Worm (Caenorhabditis elegans) whole organism, young adult: Measurements from ENCODE around the gene F49C5.3.

Experiments
- B0261.1 ChIP-seq: sonication (generic microtip); optimal IDR thresholded peaks from 2 replicates; lab custom pipeline; 2016; ENCODE audit warnings: mild to moderate bottlenecking, missing genetic modification characterization, moderate library complexity, missing compliant biosample characterization
- F23B12.7 ChIP-seq: sonication (generic microtip); optimal IDR thresholded peaks from 2 replicates; lab custom pipeline; 2017; ENCODE audit warnings: missing genetic modification characterization, mild to moderate bottlenecking, missing compliant biosample characterization, antibody characterized with exemption, moderate library complexity; ENCODE audit not compliant: insufficient read depth
- F37B4.10 ChIP-seq: fragments of 200-800 bp; sonication (Bioruptor generic); IDR thresholded peaks from 2 replicates; pipeline ENCODE4 v1.3.6; 2022; ENCODE audit warnings: missing genetic modification characterization, missing compliant biosample characterization
- F52B5.7 ChIP-seq: sonication (generic microtip); optimal IDR thresholded peaks from 2 replicates; lab custom pipeline; 2016; ENCODE audit warnings: mild to moderate bottlenecking, missing genetic modification characterization, missing compliant biosample characterization
- F55B11.4 ChIP-seq: sonication (generic microtip); optimal IDR thresholded peaks from 2 replicates; lab custom pipeline; 2016; ENCODE audit warnings: missing compliant biosample characterization, missing genetic modification characterization, borderline replicate concordance; ENCODE audit not compliant: insufficient read depth
- F57C9.4 ChIP-seq: sonication (generic microtip); optimal IDR thresholded peaks from 2 replicates; lab custom pipeline; 2017; ENCODE audit warnings: mild to moderate bottlenecking, missing genetic modification characterization, missing compliant biosample characterization
- K12H6.12 ChIP-seq: fragments of 200-800 bp; sonication (Bioruptor generic); optimal IDR thresholded peaks from 2 replicates; lab custom pipeline; 2018; ENCODE audit warnings: mild to moderate bottlenecking, missing genetic modification characterization, missing compliant biosample characterization
- attf-3 ChIP-seq: fragments of 200-800 bp; sonication (Bioruptor generic); conservative IDR thresholded peaks from 2 replicates; pipeline ENCODE4 v1.3.6; 2022; ENCODE audit warnings: missing genetic modification reagents, missing genetic modification characterization, missing compliant biosample characterization
- attf-6 ChIP-seq: fragments of 200-800 bp; sonication (Bioruptor generic); IDR thresholded peaks from 2 replicates; pipeline ENCODE4 v1.3.6; 2022; ENCODE audit warnings: missing genetic modification reagents, missing genetic modification characterization, missing compliant biosample characterization
- bed-2 ChIP-seq: fragments of 200-800 bp; sonication (Bioruptor generic); IDR thresholded peaks from 2 replicates; pipeline ENCODE4 v1.3.6; 2022; ENCODE audit warnings: missing genetic modification reagents, missing genetic modification characterization, missing compliant biosample characterization
- ccch-3 ChIP-seq: fragments of 200-800 bp; sonication (Bioruptor generic); optimal IDR thresholded peaks from 2 replicates; lab custom pipeline; 2018; ENCODE audit warnings: mild to moderate bottlenecking, missing genetic modification characterization, missing compliant biosample characterization
- cebp-2 ChIP-seq: fragments of 200-800 bp; sonication (Bioruptor generic); IDR thresholded peaks from 2 replicates; pipeline ENCODE4 v1.3.6; 2022; ENCODE audit warnings: missing genetic modification characterization, missing compliant biosample characterization
- chd-7 ChIP-seq: sonication (generic microtip); optimal IDR thresholded peaks from 2 replicates; lab custom pipeline; 2016; ENCODE audit warnings: mild to moderate bottlenecking, missing genetic modification characterization, moderate library complexity, missing compliant biosample characterization
- die-1 ChIP-seq: sonication (generic microtip); optimal IDR thresholded peaks from 2 replicates; lab custom pipeline; 2016; ENCODE audit warnings: missing genotype, mild to moderate bottlenecking, missing genetic modification characterization, missing compliant biosample characterization
- dox-1 ChIP-seq: fragments of 200-800 bp; sonication (Bioruptor generic); IDR thresholded peaks from 2 replicates; pipeline ENCODE4 v1.3.6; 2022; ENCODE audit warnings: missing genetic modification reagents, missing genetic modification characterization, missing compliant biosample characterization
- dpff-1 ChIP-seq: sonication (generic microtip); optimal IDR thresholded peaks from 2 replicates; lab custom pipeline; 2017; ENCODE audit warnings: mild to moderate bottlenecking, missing genetic modification characterization, missing compliant biosample characterization
- egrh-3 ChIP-seq: fragments of 200-800 bp; sonication (Bioruptor generic); IDR thresholded peaks from 2 replicates; pipeline ENCODE4 v1.3.6; 2022; ENCODE audit warnings: missing genetic modification reagents, missing genetic modification characterization, missing compliant biosample characterization
- ekl-4 ChIP-seq: fragments of 200-800 bp; sonication (Bioruptor generic); IDR thresholded peaks from 2 replicates; pipeline ENCODE4 v1.3.6; 2022; ENCODE audit warnings: missing genetic modification reagents, missing genetic modification characterization, missing compliant biosample characterization
- gei-17 ChIP-seq: fragments of 200-800 bp; sonication (Bioruptor generic); optimal IDR thresholded peaks from 2 replicates; lab custom pipeline; 2018; ENCODE audit warnings: mild to moderate bottlenecking, missing genetic modification characterization, missing compliant biosample characterization
- hlh-12 ChIP-seq: sonication (generic microtip); optimal IDR thresholded peaks from 2 replicates; lab custom pipeline; 2016; ENCODE audit warnings: missing genetic modification characterization, missing compliant biosample characterization
- hlh-26 ChIP-seq: fragments of 200-800 bp; sonication (Bioruptor generic); conservative IDR thresholded peaks from 2 replicates; pipeline ENCODE4 v1.3.6; 2022; ENCODE audit warnings: missing genetic modification reagents, missing genetic modification characterization, missing compliant biosample characterization
- hmg-1.2 ChIP-seq: fragments of 200-800 bp; sonication (Bioruptor generic); IDR thresholded peaks from 2 replicates; pipeline ENCODE4 v1.3.6; 2022; ENCODE audit warnings: missing genetic modification reagents, missing genetic modification characterization, missing compliant biosample characterization
- hsf-1 ChIP-seq: fragments of 200-800 bp; sonication (Bioruptor generic); IDR thresholded peaks from 2 replicates; pipeline ENCODE4 v1.3.6; 2022; ENCODE audit warnings: missing genetic modification reagents, missing genetic modification characterization, missing compliant biosample characterization
- lag-1 ChIP-seq: fragments of 200-800 bp; sonication (Bioruptor generic); IDR thresholded peaks from 2 replicates; pipeline ENCODE4 v1.3.6; 2022; ENCODE audit warnings: missing genetic modification reagents, missing genetic modification characterization, missing compliant biosample characterization
- let-526 ChIP-seq: fragments of 200-800 bp; sonication (Bioruptor generic); IDR thresholded peaks from 2 replicates; pipeline ENCODE4 v1.3.6; 2022; ENCODE audit warnings: missing genetic modification reagents, missing genetic modification characterization, missing compliant biosample characterization
- lir-1 ChIP-seq: fragments of 200-800 bp; sonication (Bioruptor generic); conservative IDR thresholded peaks from 2 replicates; pipeline ENCODE4 v1.3.6; 2022; ENCODE audit warnings: missing genetic modification reagents, missing genetic modification characterization, missing compliant biosample characterization
- mes-4 ChIP-seq: sonication (generic microtip); optimal IDR thresholded peaks from 2 replicates; lab custom pipeline; 2016; ENCODE audit warnings: missing genotype, missing genetic modification characterization, missing compliant biosample characterization
- nhr-120 ChIP-seq: fragments of 200-800 bp; sonication (Bioruptor generic); IDR thresholded peaks from 2 replicates; pipeline ENCODE4 v1.3.6; 2022; ENCODE audit warnings: missing genetic modification characterization, missing compliant biosample characterization
- nhr-90 ChIP-seq: sonication (generic microtip); optimal IDR thresholded peaks from 2 replicates; lab custom pipeline; 2016; ENCODE audit warnings: missing genotype, mild to moderate bottlenecking, missing genetic modification characterization, missing compliant biosample characterization
- rec-8 ChIP-seq, 2 experiments: sonication (generic microtip); optimal IDR thresholded peaks; 2 replicates each; lab custom pipeline; 2016; ENCODE audit warnings: mild to moderate bottlenecking in 2 of 2, missing genetic modification characterization in 2 of 2, missing genetic modification reagents in 2 of 2, missing genotype in 2 of 2, missing biosample characterization in 1 of 2, missing compliant biosample characterization in 1 of 2, moderate library complexity in 1 of 2
- sdz-38 ChIP-seq: sonication (generic microtip); optimal IDR thresholded peaks from 2 replicates; lab custom pipeline; 2016; ENCODE audit warnings: missing genotype, missing genetic modification characterization, missing compliant biosample characterization
- sea-2 ChIP-seq: fragments of 200-800 bp; sonication (Bioruptor generic); IDR thresholded peaks from 2 replicates; pipeline ENCODE4 v1.3.6; 2022; ENCODE audit warnings: missing genetic modification characterization, missing compliant biosample characterization
- snpc-1.1 ChIP-seq: sonication (generic microtip); optimal IDR thresholded peaks from 2 replicates; lab custom pipeline; 2017; ENCODE audit warnings: missing genetic modification characterization, mild to moderate bottlenecking, missing compliant biosample characterization, antibody characterized with exemption, moderate library complexity, missing genotype, missing genetic modification reagents; ENCODE audit not compliant: insufficient read depth
- tbx-9 ChIP-seq: sonication (generic microtip); optimal IDR thresholded peaks from 2 replicates; lab custom pipeline; 2016; ENCODE audit warnings: borderline replicate concordance, missing genetic modification characterization, inconsistent platforms, missing compliant biosample characterization
- tlf-1 ChIP-seq: fragments of 200-800 bp; sonication (Bioruptor generic); optimal IDR thresholded peaks from 2 replicates; lab custom pipeline; 2018; ENCODE audit warnings: mild to moderate bottlenecking, missing genetic modification characterization, missing compliant biosample characterization
- ztf-26 ChIP-seq: sonication (generic microtip); optimal IDR thresholded peaks from 2 replicates; lab custom pipeline; 2017; ENCODE audit warnings: missing genetic modification characterization, missing compliant biosample characterization
- ztf-3 ChIP-seq: fragments of 200-800 bp; sonication (Bioruptor generic); optimal IDR thresholded peaks from 2 replicates; lab custom pipeline; 2018; ENCODE audit warnings: mild to moderate bottlenecking, missing genetic modification characterization, missing compliant biosample characterization

F49C5.3 gene

ce11 chrII:12549613-12550012, 13.3 kb downstream of the F49C5.3 start:
- no peak for TF ChIP-seq ztf-3 (GFP tag; lab: Kevin White, UChicago)
- no peak for TF ChIP-seq nhr-120
- no peak for TF ChIP-seq ekl-4 (GFP tag; lab: Robert Waterston, UW)
- no peak for TF ChIP-seq ccch-3
- TF ChIP-seq K12H6.12 (tag; lab: Kevin White, UChicago), result no peak
- TF ChIP-seq B0261.1 (tag; lab: Kevin White, UChicago), result no peak

ce11 chrII:12550940-12551339, 14.6 kb downstream of the F49C5.3 start:
- TF ChIP-seq bed-2 (no peak), mes-4 (no peak), ekl-4 (GFP tag; lab: Robert Waterston, UW) (no peak), gei-17 (GFP tag; lab: Kevin White, UChicago) (no peak), attf-3 (no peak), cebp-2 (GFP tag; lab: Robert Waterston, UW) (no peak), attf-6 (GFP tag; lab: Robert Waterston, UW) (no peak), dox-1 (GFP tag; lab: Robert Waterston, UW) (no peak), let-526 (GFP tag; lab: Robert Waterston, UW) (no peak), F37B4.10 (GFP tag; lab: Robert Waterston, UW) (no peak), chd-7 (tag; lab: Kevin White, UChicago) (no peak), lir-1 (no peak), hsf-1 (GFP tag; lab: Robert Waterston, UW) (no peak), F55B11.4 (tag; lab: Kevin White, UChicago) (no peak), tlf-1 (GFP tag; lab: Kevin White, UChicago) (no peak), snpc-1.1 (tag; lab: Kevin White, UChicago) (no peak), die-1 (tag; lab: Kevin White, UChicago) (no peak), sea-2 (GFP tag; lab: Robert Waterston, UW) (no peak)

ce11 chrII:12555579-12555978, 19.3 kb downstream of the F49C5.3 start, which contains the start of gene F49C5.11:
F49C5.11 (plus strand) TSS chrII:12555879.
- TF ChIP-seq F23B12.7 (tag; lab: Kevin White, UChicago), result no peak
- TF ChIP-seq ztf-26 (tag; lab: Kevin White, UChicago), result no peak
- TF ChIP-seq F52B5.7 (tag; lab: Kevin White, UChicago), result no peak
- TF ChIP-seq dpff-1 (tag; lab: Kevin White, UChicago), result no peak
- TF ChIP-seq lag-1, result no peak
- no peak for TF ChIP-seq hlh-12
- TF ChIP-seq nhr-90, result no peak
- TF ChIP-seq hmg-1.2 (GFP tag; lab: Robert Waterston, UW), result no peak
- no peak for TF ChIP-seq egrh-3 (GFP tag; lab: Robert Waterston, UW)
- no peak for TF ChIP-seq hlh-26 (GFP tag; lab: Robert Waterston, UW)
- TF ChIP-seq attf-3, result no peak
- no peak for TF ChIP-seq tbx-9 (tag; lab: Kevin White, UChicago)
- no peak for TF ChIP-seq rec-8 (tag; optimal IDR thresholded peaks at IDR 0.05; lab: Kevin White, UChicago)
- no peak for TF ChIP-seq sdz-38 (tag; lab: Kevin White, UChicago)
- TF ChIP-seq F57C9.4 (tag; lab: Kevin White, UChicago), result no peak
- TF ChIP-seq dox-1 (GFP tag; lab: Robert Waterston, UW), result no peak
